Worm (Caenorhabditis elegans): ENCODE data around the gene F49F1.11.

ce11 chrIV:4120263-4120662, 20.9 kb downstream of the F49F1.11 start, which contains the start of gene F49F1.5:
- no peak for TF ChIP-seq lin-15B (tag; optimal IDR thresholded peaks at IDR 0.05)
- no peak for TF ChIP-seq egl-27 (tag; optimal IDR thresholded peaks at IDR 0.05)
- TF ChIP-seq skn-1 (tag; optimal IDR thresholded peaks at IDR 0.05), result no peak
- TF ChIP-seq spr-1 (tag; optimal IDR thresholded peaks at IDR 0.05), result no peak
- no peak for TF ChIP-seq unc-62 (GFP tag; optimal IDR thresholded peaks at IDR 0.05 in 1 of 2)
- no peak for TF ChIP-seq unc-62 (tag; optimal IDR thresholded peaks at IDR 0.05)
- TF ChIP-seq ztf-7 (tag; optimal IDR thresholded peaks at IDR 0.05), result no peak
- TF ChIP-seq lin-13 (GFP tag; optimal IDR thresholded peaks at IDR 0.05), result no peak
- TF ChIP-seq ceh-82 (tag; optimal IDR thresholded peaks at IDR 0.05), result no peak
- TF ChIP-seq F37D6.2 (tag; optimal IDR thresholded peaks at IDR 0.05), result no peak
- TF ChIP-seq snpc-4 (tag; optimal IDR thresholded peaks at IDR 0.05), result no peak
- no peak for TF ChIP-seq unc-130 (GFP tag; optimal IDR thresholded peaks at IDR 0.05)

Measured in whole organism, L4 larva.